Fruit fly (Drosophila melanogaster) whole organism, adult: ENCODE measurements around the gene amd.

ENCODE experiments used
- CG12768 ChIP-seq: fragments of 200-800 bp; sonication (Bioruptor generic); optimal IDR thresholded peaks from 2 replicates; lab custom pipeline; 2017; ENCODE audit warnings: missing biosample characterization, missing genetic modification characterization, mild to moderate bottlenecking, moderate library complexity, missing genetic modification reagents
- CG14711 ChIP-seq: fragments of 200-800 bp; sonication (Bioruptor generic); optimal IDR thresholded peaks from 2 replicates; lab custom pipeline; 2018; ENCODE audit warnings: missing biosample characterization, mild to moderate bottlenecking, missing genetic modification characterization, moderate library complexity
- CG1620 ChIP-seq: fragments of 200-800 bp; sonication (Bioruptor generic); optimal IDR thresholded peaks from 2 replicates; lab custom pipeline; 2016; ENCODE audit warnings: missing biosample characterization, missing genetic modification characterization
- CG33017 ChIP-seq: fragments of 200-800 bp; sonication (Bioruptor generic); optimal IDR thresholded peaks from 2 replicates; lab custom pipeline; 2018; ENCODE audit warnings: missing biosample characterization, mild to moderate bottlenecking, missing genetic modification characterization, moderate library complexity
- CG5204 ChIP-seq: fragments of 200-800 bp; sonication (Bioruptor generic); optimal IDR thresholded peaks from 2 replicates; lab custom pipeline; 2016; ENCODE audit warnings: missing biosample characterization, missing genetic modification characterization
- Clk ChIP-seq: fragments of 200-800 bp; sonication (Bioruptor generic); optimal IDR thresholded peaks from 2 replicates; lab custom pipeline; 2017; ENCODE audit warnings: missing biosample characterization, missing genetic modification characterization
- Crg-1 ChIP-seq: fragments of 200-800 bp; sonication (Bioruptor generic); optimal IDR thresholded peaks from 2 replicates; lab custom pipeline; 2016; ENCODE audit warnings: missing biosample characterization, missing genetic modification characterization
- Hr96 ChIP-seq: fragments of 200-800 bp; sonication (Bioruptor generic); optimal IDR thresholded peaks from 2 replicates; lab custom pipeline; 2016; ENCODE audit warnings: missing biosample characterization, missing genetic modification characterization
- bab1 ChIP-seq: fragments of 200-800 bp; sonication (Bioruptor generic); optimal IDR thresholded peaks from 3 replicates; lab custom pipeline; 2019; ENCODE audit warnings: missing biosample characterization, mild to moderate bottlenecking, missing genetic modification characterization, moderate library complexity
- ovo ChIP-seq: fragments of 200-800 bp; sonication (Bioruptor generic); optimal IDR thresholded peaks from 2 replicates; lab custom pipeline; 2016; ENCODE audit warnings: missing biosample characterization, missing genetic modification characterization
- pad ChIP-seq: fragments of 200-800 bp; sonication (Bioruptor generic); optimal IDR thresholded peaks from 3 replicates; lab custom pipeline; 2017; ENCODE audit warnings: missing biosample characterization, missing genetic modification characterization, mild to moderate bottlenecking, moderate library complexity, missing genetic modification reagents
- tj ChIP-seq: fragments of 200-800 bp; sonication (Bioruptor generic); optimal IDR thresholded peaks from 3 replicates; lab custom pipeline; 2017; ENCODE audit warnings: missing biosample characterization, mild to moderate bottlenecking, missing genetic modification characterization, moderate library complexity
- toe ChIP-seq: fragments of 200-800 bp; sonication (Bioruptor generic); optimal IDR thresholded peaks from 2 replicates; lab custom pipeline; 2016; ENCODE audit warnings: missing biosample characterization, missing genetic modification characterization

- TF ChIP-seq toe (no peak), CG33017 (tag; lab: Kevin White, UChicago) (no peak), ovo (GFP tag; lab: Kevin White, UChicago) (no peak), tj (GFP tag; lab: Kevin White, UChicago) (no peak), Crg-1 (GFP tag; lab: Kevin White, UChicago) (no peak), pad (no peak), CG12768 (GFP tag; lab: Kevin White, UChicago) (no peak), CG14711 (tag; lab: Kevin White, UChicago) (no peak), Hr96 (GFP tag; lab: Kevin White, UChicago) (no peak), bab1 (GFP tag; lab: Kevin White, UChicago) (no peak), Clk (no peak), CG5204 (no peak), CG1620 (GFP tag; lab: Kevin White, UChicago) (no peak)
These were observed 29.8 kb downstream of the amd start for dm6 chr2L:19139751-19140150.
